Worm (Caenorhabditis elegans): ENCODE measurements around the gene Y47D7A.2.

DNA sequence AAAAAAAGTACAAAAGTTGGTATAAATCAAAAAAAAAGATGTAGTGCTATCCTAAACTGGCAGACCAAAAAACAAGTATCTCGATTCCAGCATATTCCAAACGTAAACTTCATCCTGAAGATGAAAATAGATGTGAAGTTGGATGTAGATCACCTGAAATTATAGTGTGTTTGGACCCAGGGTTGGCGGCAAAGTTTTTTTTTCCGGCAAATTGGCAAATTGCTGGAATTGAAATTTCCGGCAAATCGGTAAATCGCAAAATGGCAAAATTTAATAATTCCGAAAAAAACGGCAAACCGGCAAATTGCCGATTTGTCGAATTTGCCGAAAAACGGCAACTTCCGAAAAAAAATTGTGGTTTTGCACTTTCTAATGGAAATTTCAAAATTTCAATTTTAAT lies 35.6 kb upstream of the Y47D7A.2 start, which contains the start of gene F13A2.2:
- TF ChIP-seq nhr-237 (tag; optimal IDR thresholded peaks at IDR 0.05) (no peak), snpc-4 (tag; optimal IDR thresholded peaks at IDR 0.05) (no peak)
